Fruit fly (Drosophila melanogaster) whole organism, embryonic: Measurements from ENCODE around the gene CG8509.

ENCODE experiments used
- CG10209 ChIP-seq: fragments of 200-800 bp; sonication (Bioruptor generic); optimal IDR thresholded peaks from 3 replicates; lab custom pipeline; 2017; ENCODE audit warnings: missing biosample characterization, mild to moderate bottlenecking, missing genetic modification characterization, missing genetic modification reagents
- CG30403 ChIP-seq: fragments of 200-800 bp; sonication (Bioruptor generic); optimal IDR thresholded peaks from 3 replicates; lab custom pipeline; 2016; ENCODE audit warnings: missing biosample characterization, missing genetic modification characterization
- CG31365 ChIP-seq: fragments of 200-800 bp; sonication (Bioruptor generic); optimal IDR thresholded peaks from 2 replicates; lab custom pipeline; 2018; ENCODE audit warnings: missing biosample characterization, mild to moderate bottlenecking, missing genetic modification characterization
- Fer1 ChIP-seq: fragments of 200-800 bp; sonication (Bioruptor generic); optimal IDR thresholded peaks from 2 replicates; lab custom pipeline; 2017; ENCODE audit warnings: missing biosample characterization, mild to moderate bottlenecking, missing genetic modification characterization
- Hey ChIP-seq: fragments of 200-800 bp; sonication (Bioruptor generic); optimal IDR thresholded peaks from 3 replicates; lab custom pipeline; 2018; ENCODE audit warnings: missing biosample characterization, mild to moderate bottlenecking, missing genetic modification characterization
- MESR4 ChIP-seq: fragments of 200-800 bp; sonication (Bioruptor generic); optimal IDR thresholded peaks from 2 replicates; lab custom pipeline; 2018; ENCODE audit warnings: missing biosample characterization, mild to moderate bottlenecking, missing genetic modification characterization, moderate library complexity
- NFAT ChIP-seq: fragments of 200-800 bp; sonication (Bioruptor generic); IDR thresholded peaks from 2 replicates; pipeline ENCODE4 v1.3.6; 2022; ENCODE audit warnings: missing biosample characterization, missing genetic modification characterization
- croc ChIP-seq: fragments of 200-800 bp; sonication (Bioruptor generic); conservative IDR thresholded peaks from 3 replicates; pipeline ENCODE4 v1.3.6; 2022; ENCODE audit warnings: missing biosample characterization, missing genetic modification characterization
- kay ChIP-seq: fragments of 200-800 bp; sonication (Bioruptor generic); optimal IDR thresholded peaks from 2 replicates; lab custom pipeline; 2016; ENCODE audit warnings: missing biosample characterization, missing genetic modification characterization
- shn ChIP-seq: fragments of 200-800 bp; sonication (Bioruptor generic); optimal IDR thresholded peaks from 3 replicates; lab custom pipeline; 2016; ENCODE audit warnings: missing biosample characterization, missing genetic modification characterization
- tap ChIP-seq: fragments of 200-800 bp; optimal IDR thresholded peaks from 3 replicates; lab custom pipeline; 2019; ENCODE audit warnings: missing biosample characterization, mild to moderate bottlenecking, missing genetic modification characterization, moderate library complexity

DNA sequence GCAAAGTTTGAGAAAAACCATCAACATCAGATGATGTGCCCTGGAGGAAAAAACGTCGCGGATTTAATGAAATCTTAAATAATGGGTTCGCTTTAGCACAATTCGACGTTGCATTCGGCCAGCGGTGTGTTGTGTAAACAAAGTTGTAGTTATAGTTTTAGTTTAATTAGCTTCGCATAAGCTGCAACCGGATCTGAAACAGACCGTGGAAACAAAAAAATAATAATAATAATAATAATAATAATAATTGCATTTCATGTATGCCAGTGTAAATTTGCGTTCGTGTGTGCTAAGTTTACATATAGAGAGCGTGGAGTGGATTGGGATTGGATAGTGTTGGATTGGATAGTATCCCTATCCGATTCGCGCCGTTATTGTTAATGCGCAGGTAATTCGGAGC lies 4.6 kb upstream of the CG8509 start:
- no peak for TF ChIP-seq croc
- no peak for TF ChIP-seq MESR4 (GFP tag; lab: Kevin White, UChicago)
- no peak for TF ChIP-seq NFAT (GFP tag; lab: Robert Waterston, UW)
- TF ChIP-seq kay (GFP tag; lab: Kevin White, UChicago): no peak
- TF ChIP-seq CG10209: no peak
- no peak for TF ChIP-seq CG31365 (tag; lab: Kevin White, UChicago)
- no peak for TF ChIP-seq tap (tag; lab: Kevin White, UChicago)
- TF ChIP-seq CG30403 (GFP tag; lab: Kevin White, UChicago): no peak
- TF ChIP-seq Hey (tag; lab: Kevin White, UChicago): no peak
- TF ChIP-seq shn (GFP tag; lab: Kevin White, UChicago): no peak
- TF ChIP-seq Fer1 (GFP tag; lab: Kevin White, UChicago): no peak
